Fruit fly (Drosophila melanogaster): ENCODE data around the gene CG8927.

Gene CG8927

DNA sequence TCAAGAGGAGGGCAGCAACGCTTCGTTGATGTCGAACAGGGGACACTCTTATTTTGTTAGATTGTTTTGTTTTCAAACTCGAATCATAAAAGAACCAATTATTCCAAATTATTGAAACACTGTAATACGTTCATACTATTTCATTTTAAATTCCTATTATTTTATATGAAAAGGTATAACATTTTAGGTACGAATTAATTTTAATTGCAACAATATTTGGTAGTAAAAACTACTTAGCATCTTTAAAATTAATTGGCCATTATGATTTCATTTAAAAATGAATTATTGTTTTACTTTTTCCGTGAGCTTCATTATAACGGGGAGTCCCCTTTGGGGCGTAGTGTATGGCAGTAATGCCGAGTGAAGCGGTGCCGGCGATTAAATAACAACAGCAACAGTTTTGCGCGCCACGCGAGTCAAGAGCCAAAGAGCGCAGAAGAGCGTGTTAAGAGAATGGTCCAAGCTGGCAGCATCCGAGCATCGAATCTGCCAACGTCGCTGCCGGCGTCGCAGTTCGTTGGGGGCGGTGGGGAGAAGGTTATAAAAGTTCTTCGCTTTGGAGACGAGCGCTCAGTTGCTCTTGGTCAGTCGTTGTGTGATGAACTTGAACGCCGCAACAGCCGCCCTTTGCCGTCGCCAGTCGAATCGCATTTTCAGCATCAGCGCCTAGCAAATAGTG, 23.1 kb upstream of the CG8927 start (continued):
- peak; percentile 57 for TF ChIP-seq CG30403 (GFP tag; optimal IDR thresholded peaks at IDR 0.05)
- no peak for TF ChIP-seq insv (GFP tag; optimal IDR thresholded peaks at IDR 0.05)
- peak; percentile 11; the same call in 1 of the 2 replicates for TF ChIP-seq Ptx1 (GFP tag; IDR thresholded peaks at IDR 0.05)
- TF ChIP-seq fd64A (GFP tag; optimal IDR thresholded peaks at IDR 0.05), result no peak
- TF ChIP-seq lab (GFP tag; optimal IDR thresholded peaks at IDR 0.05), result peak; percentile 50
- TF ChIP-seq chm (GFP tag; IDR thresholded peaks at IDR 0.05), result peak; percentile 61; the same call in 1 of the 2 replicates
- TF ChIP-seq Poxn (GFP tag; IDR thresholded peaks at IDR 0.05), result 0 out of 2 replicates have a peak, but pooled peaks have one; percentile 5
- peak; percentile 58 for TF ChIP-seq CG9932 (GFP tag; IDR thresholded peaks at IDR 0.05)
- TF ChIP-seq Max (GFP tag; optimal IDR thresholded peaks at IDR 0.05), result peak; percentile 29
- peak in 1 of 2 experiments; percentile 20 for TF ChIP-seq Eip74EF (GFP tag; optimal IDR thresholded peaks at IDR 0.05)
- no peak for TF ChIP-seq fd102C (GFP tag; optimal IDR thresholded peaks at IDR 0.05)
- TF ChIP-seq gro (GFP tag; optimal IDR thresholded peaks at IDR 0.05), result peak; percentile 54
- no peak for TF ChIP-seq TFAM (GFP tag; optimal IDR thresholded peaks at IDR 0.05)
- TF ChIP-seq CG1024 (GFP tag; IDR thresholded peaks at IDR 0.05), result no peak
- TF ChIP-seq Dfd (GFP tag; optimal IDR thresholded peaks at IDR 0.05), result no peak
- peak; percentile 63 for TF ChIP-seq CG3281 (GFP tag; optimal IDR thresholded peaks at IDR 0.05)
- no peak for TF ChIP-seq Usf (GFP tag; optimal IDR thresholded peaks at IDR 0.05)
- TF ChIP-seq CG17359 (tag; optimal IDR thresholded peaks at IDR 0.05), result peak; percentile 47
- TF ChIP-seq so (GFP tag; IDR thresholded peaks at IDR 0.05), result 0 out of 3 replicates have a peak, but pooled peaks have one; percentile 46
- peak; percentile 68 for TF ChIP-seq CoRest (tag; optimal IDR thresholded peaks at IDR 0.05)
- 0 out of 2 replicates have a peak, but pooled peaks have one; percentile 36 for TF ChIP-seq Scr (GFP tag; IDR thresholded peaks at IDR 0.05; ENCODE audit: partially characterized antibody)
- peak; percentile 91; the same call in 2 of the 4 replicates for TF ChIP-seq chinmo (GFP tag; IDR thresholded peaks at IDR 0.05; ENCODE audit: partially characterized antibody)
- peak; percentile 61 for TF ChIP-seq CG9437 (GFP tag; optimal IDR thresholded peaks at IDR 0.05)
- peak; percentile 76 for TF ChIP-seq gem (tag; optimal IDR thresholded peaks at IDR 0.05)
- TF ChIP-seq lmd (GFP tag; IDR thresholded peaks at IDR 0.05), result peak; percentile 39
- TF ChIP-seq CG7556 (GFP tag; optimal IDR thresholded peaks at IDR 0.05), result peak; percentile 71

DNA sequence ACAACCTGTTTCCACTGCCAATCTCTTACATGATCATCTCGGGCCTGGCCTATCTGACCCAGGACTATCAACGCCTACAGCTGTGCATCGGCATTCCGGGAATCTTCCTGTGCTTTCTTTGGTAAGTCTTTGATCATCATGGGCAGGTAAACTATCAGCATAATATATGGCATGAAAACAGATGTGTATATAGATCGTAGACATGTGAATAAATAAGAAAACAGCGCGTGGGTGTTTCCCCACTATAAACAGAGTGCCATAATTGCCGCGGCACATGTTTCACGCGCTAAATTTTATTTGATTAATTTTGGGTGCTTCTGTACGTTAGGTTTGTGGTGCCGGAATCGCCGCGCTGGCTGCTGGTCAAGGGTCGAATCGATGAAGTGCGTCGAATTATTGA, 12.7 kb upstream of the CG8927 start:
- TF ChIP-seq schlank (tag; optimal IDR thresholded peaks at IDR 0.05), result peak; percentile 39
- TF ChIP-seq sd (tag; optimal IDR thresholded peaks at IDR 0.05), result peak; percentile 27
- peak; percentile 66 for TF ChIP-seq Med (GFP tag)
- TF ChIP-seq lab (GFP tag; optimal IDR thresholded peaks at IDR 0.05), result peak; percentile 64
- peak; percentile 61 for TF ChIP-seq CG12769 (tag; optimal IDR thresholded peaks at IDR 0.05)
- TF ChIP-seq emc (GFP tag; optimal IDR thresholded peaks at IDR 0.05), result no peak
- peak; percentile 72 for TF ChIP-seq CG18599 (GFP tag; optimal IDR thresholded peaks at IDR 0.05)
- peak; percentile 5 for TF ChIP-seq CG4328 (GFP tag; optimal IDR thresholded peaks at IDR 0.05)
- peak; percentile 21 for TF ChIP-seq CG10543 (GFP tag; optimal IDR thresholded peaks at IDR 0.05)
- TF ChIP-seq Hmr (GFP tag; optimal IDR thresholded peaks at IDR 0.05), result peak; percentile 19
- TF ChIP-seq hth (optimal IDR thresholded peaks at IDR 0.05), result no peak
- no peak for TF ChIP-seq tna (GFP tag; IDR thresholded peaks at IDR 0.05; ENCODE audit: partially characterized antibody)
- peak; percentile 30 for TF ChIP-seq CG15514 (GFP tag; optimal IDR thresholded peaks at IDR 0.05)
- no peak for TF ChIP-seq CG18764 (GFP tag; optimal IDR thresholded peaks at IDR 0.05)
- TF ChIP-seq H15 (GFP tag; IDR thresholded peaks at IDR 0.05), result no peak
- TF ChIP-seq Hand (GFP tag; optimal IDR thresholded peaks at IDR 0.05), result peak; percentile 6
- TF ChIP-seq Meics (GFP tag; optimal IDR thresholded peaks at IDR 0.05), result peak; percentile 27
- TF ChIP-seq CG3065 (GFP tag; optimal IDR thresholded peaks at IDR 0.05), result no peak
- TF ChIP-seq ranshi (GFP tag; IDR thresholded peaks at IDR 0.05), result no peak
- TF ChIP-seq gce (GFP tag; IDR thresholded peaks at IDR 0.05), result no peak
- 0 out of 3 replicates have a peak, but pooled peaks have one; percentile 14 for TF ChIP-seq sr (GFP tag; IDR thresholded peaks at IDR 0.05)
- peak; percentile 34 for TF ChIP-seq caup (GFP tag; optimal IDR thresholded peaks at IDR 0.05; ENCODE audit: severe bottlenecking)
- TF ChIP-seq CG3281 (GFP tag; optimal IDR thresholded peaks at IDR 0.05), result peak; percentile 45
- TF ChIP-seq cwo (GFP tag; optimal IDR thresholded peaks at IDR 0.05), result peak; percentile 27
